Worm (Caenorhabditis elegans) whole organism, L4 larva: ENCODE measurements around the gene Y46G5A.47.
"Not testable (repeated sequence)": the region's sequence is repeated elsewhere in the genome, so short reads cannot be mapped to it uniquely, and the experiment has no call there.

Source experiments
- F26F4.8 ChIP-seq: fragments of 200-800 bp; sonication (Bioruptor generic); conservative IDR thresholded peaks from 2 replicates; pipeline ENCODE4 v1.3.6; 2022; ENCODE audit warnings: missing genetic modification characterization, missing compliant biosample characterization
- F37D6.2 ChIP-seq: sonication (generic microtip); optimal IDR thresholded peaks from 2 replicates; lab custom pipeline; 2016; ENCODE audit warnings: mild to moderate bottlenecking, missing genetic modification characterization, missing compliant biosample characterization
- F49E8.2 ChIP-seq: sonication (generic microtip); optimal IDR thresholded peaks from 2 replicates; lab custom pipeline; 2016; ENCODE audit warnings: missing compliant biosample characterization, mild to moderate bottlenecking, missing genetic modification characterization, borderline replicate concordance
- T26A8.4 ChIP-seq: fragments of 200-800 bp; sonication (Bioruptor generic); IDR thresholded peaks from 2 replicates; pipeline ENCODE4 v1.3.6; 2022; ENCODE audit warnings: missing genetic modification characterization, missing compliant biosample characterization
- Y48G9A.11 ChIP-seq: fragments of 200-800 bp; sonication (Bioruptor generic); IDR thresholded peaks from 2 replicates; pipeline ENCODE4 v1.3.6; 2022; ENCODE audit warnings: missing genetic modification reagents, missing genetic modification characterization, missing compliant biosample characterization
- Y5F2A.4 ChIP-seq: fragments of 200-800 bp; sonication (Bioruptor generic); optimal IDR thresholded peaks from 2 replicates; lab custom pipeline; 2018; ENCODE audit warnings: mild to moderate bottlenecking, missing genetic modification characterization, missing compliant biosample characterization
- ZK337.2 ChIP-seq: fragments of 200-800 bp; sonication (Bioruptor generic); IDR thresholded peaks from 2 replicates; pipeline ENCODE4 v1.3.6; 2022; ENCODE audit warnings: missing genetic modification reagents, missing genetic modification characterization, missing compliant biosample characterization
- aha-1 ChIP-seq: fragments of 150-350 bp; peaks from one replicate; lab custom pipeline; 2014; ENCODE audit warnings: missing biosample characterization, missing genetic modification characterization
- ceh-44 ChIP-seq: fragments of 200-800 bp; sonication (Bioruptor generic); IDR thresholded peaks from 2 replicates; pipeline ENCODE4 v1.3.6; 2022; ENCODE audit warnings: missing genetic modification reagents, missing genetic modification characterization, missing compliant biosample characterization
- ceh-62 ChIP-seq: sonication (generic microtip); optimal IDR thresholded peaks from 2 replicates; lab custom pipeline; 2017; ENCODE audit warnings: missing biosample characterization, missing genetic modification characterization
- ctbp-1 ChIP-seq: fragments of 200-800 bp; sonication (Bioruptor generic); IDR thresholded peaks from 2 replicates; pipeline ENCODE4 v1.3.6; 2022; ENCODE audit warnings: missing genetic modification reagents, missing genetic modification characterization, missing compliant biosample characterization
- daf-16 ChIP-seq, 3 experiments: sonication (generic microtip); optimal IDR thresholded peaks; 2 replicates each; lab custom pipeline; 2016 to 2017; ENCODE audit warnings: missing genetic modification characterization in 3 of 3, missing genetic modification reagents in 3 of 3, mild to moderate bottlenecking in 2 of 3, missing compliant biosample characterization in 2 of 3, missing biosample characterization in 1 of 3, moderate library complexity in 1 of 3
- dmd-6 ChIP-seq: fragments of 200-800 bp; sonication (Bioruptor generic); IDR thresholded peaks from 2 replicates; pipeline ENCODE4 v1.3.6; 2022; ENCODE audit warnings: missing genetic modification reagents, missing genetic modification characterization, missing compliant biosample characterization
- dmd-9 ChIP-seq: fragments of 200-800 bp; sonication (Bioruptor generic); IDR thresholded peaks from 2 replicates; pipeline ENCODE4 v1.3.6; 2022; ENCODE audit warnings: missing genetic modification reagents, missing genetic modification characterization, missing compliant biosample characterization
- dve-1 ChIP-seq: sonication (generic microtip); optimal IDR thresholded peaks from 2 replicates; lab custom pipeline; 2017; ENCODE audit warnings: antibody characterized with exemption, mild to moderate bottlenecking, missing genetic modification characterization, missing compliant biosample characterization; ENCODE audit not compliant: insufficient read depth
- egl-43 ChIP-seq: fragments of 200-800 bp; sonication (Bioruptor generic); IDR thresholded peaks from 2 replicates; pipeline ENCODE4 v1.3.6; 2022; ENCODE audit warnings: missing genetic modification reagents, missing genetic modification characterization, missing compliant biosample characterization
- hlh-30 ChIP-seq: sonication (generic microtip); optimal IDR thresholded peaks from 2 replicates; lab custom pipeline; 2017; ENCODE audit warnings: antibody characterized with exemption, mild to moderate bottlenecking, missing genetic modification characterization, missing compliant biosample characterization; ENCODE audit not compliant: insufficient read depth
- hmg-1.1 ChIP-seq: fragments of 200-800 bp; sonication (Bioruptor generic); IDR thresholded peaks from 2 replicates; pipeline ENCODE4 v1.3.6; 2022; ENCODE audit warnings: missing genetic modification reagents, missing genetic modification characterization, missing compliant biosample characterization
- lin-1 ChIP-seq: fragments of 200-800 bp; sonication (Bioruptor generic); IDR thresholded peaks from 2 replicates; pipeline ENCODE4 v1.3.6; 2022; ENCODE audit warnings: missing genetic modification reagents, missing genetic modification characterization, missing compliant biosample characterization
- lin-13 ChIP-seq: fragments of 150-350 bp; optimal IDR thresholded peaks from 2 replicates; lab custom pipeline; 2014; ENCODE audit warnings: missing biosample characterization, missing genetic modification reagents, missing genetic modification characterization
- lin-15B ChIP-seq: fragments of 150-350 bp; sonication (generic microtip); optimal IDR thresholded peaks from 3 replicates; lab custom pipeline; 2014; ENCODE audit warnings: missing biosample characterization, missing genetic modification characterization
- lin-38 ChIP-seq: fragments of 200-800 bp; sonication (Bioruptor generic); IDR thresholded peaks from 2 replicates; pipeline ENCODE4 v1.3.6; 2022; ENCODE audit warnings: missing genetic modification reagents, missing genetic modification characterization, missing compliant biosample characterization
- lir-3 ChIP-seq: sonication (generic microtip); optimal IDR thresholded peaks from 2 replicates; lab custom pipeline; 2016; ENCODE audit warnings: mild to moderate bottlenecking, missing genetic modification characterization, missing compliant biosample characterization
- lsy-2 ChIP-seq, 2 experiments: fragments of 150-350 bp in 1 of 2; sonication (generic microtip) in 1 of 2; optimal IDR thresholded peaks; 2 replicates each; lab custom pipeline; 2014 to 2017; ENCODE audit warnings: missing biosample characterization in 2 of 2, missing genetic modification characterization in 2 of 2
- madf-5 ChIP-seq, 2 experiments: fragments of 200-800 bp; sonication (Bioruptor generic); IDR thresholded peaks; 2 replicates each; pipeline ENCODE4 v1.3.6; 2022; ENCODE audit warnings: missing compliant biosample characterization in 2 of 2, missing genetic modification characterization in 2 of 2
- mdl-1 ChIP-seq, 2 experiments: fragments of 150-350 bp in 1 of 2; sonication (generic microtip) in 1 of 2; optimal IDR thresholded peaks; 2 replicates each; lab custom pipeline; 2014 to 2017; ENCODE audit warnings: missing biosample characterization in 2 of 2, missing genetic modification characterization in 2 of 2
- mdt-29 ChIP-seq: fragments of 200-800 bp; sonication (Bioruptor generic); IDR thresholded peaks from 2 replicates; pipeline ENCODE4 v1.3.6; 2022; ENCODE audit warnings: missing genetic modification reagents, missing genetic modification characterization, missing compliant biosample characterization
- mes-2 ChIP-seq: sonication (generic microtip); optimal IDR thresholded peaks from 2 replicates; lab custom pipeline; 2016; ENCODE audit warnings: missing genotype, mild to moderate bottlenecking, missing genetic modification characterization, missing compliant biosample characterization; ENCODE audit not compliant: poor library complexity, severe bottlenecking
- mxl-2 ChIP-seq: fragments of 200-800 bp; sonication (Bioruptor generic); conservative IDR thresholded peaks from 2 replicates; pipeline ENCODE4 v1.3.6; 2022; ENCODE audit warnings: missing genetic modification reagents, missing genetic modification characterization, missing compliant biosample characterization
- nhr-102 ChIP-seq: sonication (generic microtip); optimal IDR thresholded peaks from 2 replicates; lab custom pipeline; 2016; ENCODE audit warnings: mild to moderate bottlenecking, missing genetic modification characterization, moderate library complexity, missing compliant biosample characterization
- nhr-11 ChIP-seq: fragments of 150-350 bp; optimal IDR thresholded peaks from 2 replicates; lab custom pipeline; 2014; ENCODE audit warnings: missing biosample characterization, missing genetic modification characterization
- nhr-111 ChIP-seq: fragments of 200-800 bp; sonication (Bioruptor generic); optimal IDR thresholded peaks from 2 replicates; lab custom pipeline; 2018; ENCODE audit warnings: mild to moderate bottlenecking, missing genetic modification characterization, missing compliant biosample characterization
- nhr-25 ChIP-seq: sonication (generic microtip); optimal IDR thresholded peaks from 2 replicates; lab custom pipeline; 2017; ENCODE audit warnings: missing genetic modification characterization, mild to moderate bottlenecking, missing compliant biosample characterization, antibody characterized with exemption, moderate library complexity, borderline replicate concordance; ENCODE audit not compliant: insufficient read depth
- nhr-76 ChIP-seq: fragments of 150-350 bp; optimal IDR thresholded peaks from 2 replicates; lab custom pipeline; 2014; ENCODE audit warnings: missing biosample characterization, missing genetic modification characterization
- pha-4 ChIP-seq, 2 experiments: fragments of 150-350 bp in 1 of 2; fragments of 200-800 bp in 1 of 2; sonication (Bioruptor generic) in 1 of 2; IDR thresholded peaks in 1 of 2; optimal IDR thresholded peaks in 1 of 2; 2 replicates each; pipeline versions ENCODE4 v1.3.6 to Lab custom; 2014 to 2022; ENCODE audit warnings: missing genetic modification characterization in 2 of 2, missing genetic modification reagents in 2 of 2, missing biosample characterization in 1 of 2, missing compliant biosample characterization in 1 of 2
- rbr-2 ChIP-seq: sonication (generic microtip); optimal IDR thresholded peaks from 2 replicates; lab custom pipeline; 2016; ENCODE audit warnings: missing genotype, missing genetic modification characterization, missing compliant biosample characterization
- set-16 ChIP-seq: fragments of 200-800 bp; sonication (Bioruptor generic); IDR thresholded peaks from 2 replicates; pipeline ENCODE4 v1.3.6; 2022; ENCODE audit warnings: missing genetic modification reagents, missing genetic modification characterization, missing compliant biosample characterization
- snpc-1.2 ChIP-seq: fragments of 200-800 bp; sonication (Bioruptor generic); IDR thresholded peaks from 2 replicates; pipeline ENCODE4 v1.3.6; 2022; ENCODE audit warnings: missing genetic modification reagents, missing genetic modification characterization, missing compliant biosample characterization
- snpc-4 ChIP-seq: fragments of 150-350 bp; optimal IDR thresholded peaks from 2 replicates; lab custom pipeline; 2014; ENCODE audit warnings: missing biosample characterization, missing genetic modification characterization
- spr-1 ChIP-seq: sonication (generic microtip); optimal IDR thresholded peaks from 2 replicates; lab custom pipeline; 2016; ENCODE audit warnings: mild to moderate bottlenecking, missing genetic modification characterization, missing compliant biosample characterization
- tra-1 ChIP-seq: fragments of 200-800 bp; sonication (Bioruptor generic); IDR thresholded peaks from 2 replicates; pipeline ENCODE4 v1.3.6; 2022; ENCODE audit warnings: missing genetic modification reagents, missing genetic modification characterization, missing compliant biosample characterization
- vab-7 ChIP-seq: fragments of 200-800 bp; sonication (Bioruptor generic); IDR thresholded peaks from 2 replicates; pipeline ENCODE4 v1.3.6; 2022; ENCODE audit warnings: missing genetic modification reagents, missing genetic modification characterization, missing compliant biosample characterization
- zip-2 ChIP-seq: fragments of 150-350 bp; optimal IDR thresholded peaks from 2 replicates; lab custom pipeline; 2014; ENCODE audit warnings: missing biosample characterization, missing genetic modification characterization
- ztf-7 ChIP-seq: fragments of 150-350 bp; optimal IDR thresholded peaks from 2 replicates; lab custom pipeline; 2014; ENCODE audit warnings: missing biosample characterization, missing genetic modification characterization

Y46G5A.47 gene

DNA sequence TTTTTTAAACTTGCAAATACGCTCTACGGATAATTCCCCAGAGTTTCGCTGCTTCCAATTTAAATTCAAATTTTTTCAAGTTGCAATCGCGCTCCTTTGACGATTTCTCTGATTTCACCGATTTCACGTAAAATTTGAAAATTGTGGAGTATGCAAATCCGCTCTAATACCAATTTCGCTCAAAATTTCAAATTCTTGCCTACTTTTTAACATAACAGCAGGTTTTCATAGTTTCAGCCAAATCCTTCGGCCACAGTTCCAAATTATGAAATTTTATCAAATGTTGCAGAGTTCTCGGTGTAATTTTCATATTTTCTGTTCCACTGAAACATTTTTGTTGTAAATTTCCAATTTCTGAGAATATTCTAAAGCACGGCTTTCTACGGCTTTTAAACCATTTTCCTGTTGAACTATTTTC lies 17.3 kb downstream of the Y46G5A.47 start, which contains the start of gene alkb-7 (continued):
- TF ChIP-seq zip-2 (no peak), mxl-2 (GFP tag; lab: Robert Waterston, UW) (no peak), nhr-11 (tag; lab: Kevin White, UChicago) (no peak), nhr-111 (GFP tag; lab: Kevin White, UChicago) (no peak), ztf-7 (tag; lab: Kevin White, UChicago) (no peak), F26F4.8 (GFP tag; lab: Robert Waterston, UW) (no peak), T26A8.4 (peak; percentile 77)

ce11 chrII:12785391-12785790 lies 19.7 kb downstream of the Y46G5A.47 start, which contains the start of gene Y46G5A.15:
Gene Y46G5A.15, minus strand, starts transcription at chrII:12785416.
- peak; percentile 0 for TF ChIP-seq dve-1 (tag; lab: Kevin White, UChicago)
- no peak for TF ChIP-seq ceh-62
- no peak for TF ChIP-seq snpc-4
- TF ChIP-seq nhr-76: no peak
- TF ChIP-seq mxl-2 (GFP tag; lab: Robert Waterston, UW): no peak
- no peak for TF ChIP-seq Y5F2A.4
- TF ChIP-seq lir-3 (tag; lab: Kevin White, UChicago): no peak
- TF ChIP-seq hlh-30: peak; percentile 25
- no peak for TF ChIP-seq F37D6.2 (tag; lab: Kevin White, UChicago)
- TF ChIP-seq nhr-25 (tag; lab: Kevin White, UChicago): no peak
- TF ChIP-seq ctbp-1 (GFP tag; lab: Robert Waterston, UW): no peak
- no peak for TF ChIP-seq pha-4 (GFP tag; IDR thresholded peaks at IDR 0.05; lab: Robert Waterston, UW)
- peak; percentile 12 for TF ChIP-seq pha-4 (tag; optimal IDR thresholded peaks at IDR 0.05; lab: Kevin White, UChicago)
- no peak for TF ChIP-seq lin-15B (tag; lab: Kevin White, UChicago)
- TF ChIP-seq madf-5 (GFP tag; IDR thresholded peaks at IDR 0.05; lab: Robert Waterston, UW): no peak
- TF ChIP-seq mdl-1 (tag; optimal IDR thresholded peaks at IDR 0.05; lab: Kevin White, UChicago): peak; percentile 40 to 54
- TF ChIP-seq spr-1 (tag; lab: Kevin White, UChicago): no peak
- no peak for TF ChIP-seq daf-16 (GFP tag; optimal IDR thresholded peaks at IDR 0.05; lab: Kevin White, UChicago)
- TF ChIP-seq daf-16 (tag; optimal IDR thresholded peaks at IDR 0.05; lab: Kevin White, UChicago): peak; percentile 75

DNA sequence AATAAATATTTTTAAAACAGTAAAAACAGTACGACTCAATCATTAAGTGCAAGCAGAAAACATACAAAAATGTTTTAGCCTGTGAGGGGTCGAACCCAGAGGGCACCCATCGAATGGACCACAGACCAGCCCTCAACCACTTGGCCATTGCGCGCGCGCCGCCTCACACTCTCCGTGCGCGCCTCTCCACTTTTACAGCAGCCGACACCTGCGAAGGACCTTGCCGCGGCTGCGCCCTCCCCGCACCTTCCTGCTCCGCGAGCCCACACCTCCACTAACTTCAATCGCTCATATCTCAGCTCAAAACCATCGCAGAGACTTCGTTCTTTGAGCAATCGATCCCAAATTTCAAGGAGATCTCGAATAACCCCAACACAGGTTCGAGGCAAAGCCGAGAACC lies 26.7 kb downstream of the Y46G5A.47 start:
- TF ChIP-seq ceh-44 (0 out of 2 replicates have a peak, but pooled peaks have one; percentile 2), mdt-29 (GFP tag; lab: Robert Waterston, UW) (0 out of 2 replicates have a peak, but pooled peaks have one; percentile 24), snpc-1.2 (GFP tag; lab: Robert Waterston, UW) (peak; percentile 83), egl-43 (GFP tag; lab: Robert Waterston, UW) (peak; percentile 75; the same call in 1 of the 2 replicates), vab-7 (GFP tag; lab: Robert Waterston, UW) (peak; percentile 56; the same call in 1 of the 2 replicates), lsy-2 (tag; optimal IDR thresholded peaks at IDR 0.05; lab: Kevin White, UChicago) (peak in 1 of 2 experiments; percentile 31), dmd-9 (GFP tag; lab: Robert Waterston, UW) (peak; percentile 69; the same call in 1 of the 2 replicates), nhr-102 (tag; lab: Kevin White, UChicago) (peak; percentile 15), hmg-1.1 (GFP tag; lab: Robert Waterston, UW) (peak; percentile 63), aha-1 (tag; lab: Kevin White, UChicago) (peak; percentile 93), snpc-4 (peak; percentile 81), ZK337.2 (GFP tag; lab: Robert Waterston, UW) (peak; percentile 69; the same call in 1 of the 2 replicates), tra-1 (GFP tag; lab: Robert Waterston, UW) (peak; percentile 10; the same call in 1 of the 2 replicates), lin-38 (peak; percentile 84), Y48G9A.11 (GFP tag; lab: Robert Waterston, UW) (peak; percentile 87), T26A8.4 (peak; percentile 81), F49E8.2 (tag; lab: Kevin White, UChicago) (peak; percentile 38), dmd-6 (GFP tag; lab: Robert Waterston, UW) (peak; percentile 49; the same call in 1 of the 2 replicates), F37D6.2 (tag; lab: Kevin White, UChicago) (peak; percentile 43), set-16 (GFP tag; lab: Robert Waterston, UW) (peak; percentile 98), mes-2 (tag; lab: Kevin White, UChicago) (peak; percentile 79), lin-1 (0 out of 2 replicates have a peak, but pooled peaks have one; percentile 16), lin-13 (GFP tag; lab: Kevin White, UChicago) (peak; percentile 88), hlh-30 (peak; percentile 20), rbr-2 (tag; lab: Kevin White, UChicago) (peak; percentile 45), dve-1 (tag; lab: Kevin White, UChicago) (peak; percentile 19), pha-4 (GFP tag; IDR thresholded peaks at IDR 0.05; lab: Robert Waterston, UW) (peak; percentile 48; the same call in 1 of the 2 replicates)
- not testable (repeated sequence) for TF ChIP-seq pha-4 (tag; optimal IDR thresholded peaks at IDR 0.05; lab: Kevin White, UChicago)
